Worm (Caenorhabditis elegans): ENCODE data around the gene C06E1.9.

- TF ChIP-seq unc-39 (tag; optimal IDR thresholded peaks at IDR 0.05) = no peak
- no peak for TF ChIP-seq lsy-2 (tag; optimal IDR thresholded peaks at IDR 0.05)
- no peak for TF ChIP-seq elt-1 (tag; optimal IDR thresholded peaks at IDR 0.05; ENCODE audit: borderline replicate concordance, insufficient read depth)
- no peak for TF ChIP-seq nhr-237 (tag; optimal IDR thresholded peaks at IDR 0.05)
- TF ChIP-seq snpc-4 (tag; optimal IDR thresholded peaks at IDR 0.05) = no peak
- no peak for TF ChIP-seq nhr-12 (tag; optimal IDR thresholded peaks at IDR 0.05)
- no peak for TF ChIP-seq sptf-1 (tag; optimal IDR thresholded peaks at IDR 0.05)
- no peak for TF ChIP-seq nhr-76 (tag; optimal IDR thresholded peaks at IDR 0.05)
- no peak for TF ChIP-seq unc-62 (GFP tag; optimal IDR thresholded peaks at IDR 0.05)
- no peak for TF ChIP-seq cnd-1 (tag; optimal IDR thresholded peaks at IDR 0.05)
Measured at ce11 chrIII:8636803-8637202, 27.2 kb upstream of the C06E1.9 start.

Data from whole organism, mixed stage, embryonic.